Worm (Caenorhabditis elegans): ENCODE data around the gene ZK1307.2.

DNA sequence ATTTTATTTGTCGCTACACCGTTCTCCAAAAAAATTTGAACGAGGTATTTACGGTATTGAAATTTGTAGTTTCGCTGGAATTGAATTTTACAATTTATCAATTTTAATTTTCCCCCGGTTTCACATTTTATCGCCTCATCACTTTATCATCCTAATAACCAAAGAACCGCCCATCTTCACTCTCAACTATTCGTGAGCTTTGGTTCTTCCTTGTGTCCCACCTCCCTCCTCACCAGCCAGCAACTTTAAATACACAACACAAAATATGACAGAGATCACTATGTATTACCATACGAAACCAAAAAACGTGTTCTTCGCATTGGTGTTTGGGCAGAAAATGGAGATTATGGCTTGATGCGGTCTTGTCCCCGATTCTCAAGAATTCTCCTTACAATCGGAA lies 49.7 kb downstream of the ZK1307.2 start:
- TF ChIP-seq nhr-19 (GFP tag; conservative IDR thresholded peaks at IDR 0.05) (peak; percentile 71), nhr-28 (tag; optimal IDR thresholded peaks at IDR 0.05) (no peak), lir-3 (tag; optimal IDR thresholded peaks at IDR 0.05; ENCODE audit: poor library complexity) (no peak), mdl-1 (tag; optimal IDR thresholded peaks at IDR 0.05) (peak in 1 of 2 experiments; percentile 11), lin-13 (GFP tag; optimal IDR thresholded peaks at IDR 0.05) (no peak), unc-86 (tag; optimal IDR thresholded peaks at IDR 0.05) (no peak), unc-62 (GFP tag; optimal IDR thresholded peaks at IDR 0.05) (no peak), dpl-1 (GFP tag; optimal IDR thresholded peaks at IDR 0.05) (peak in 1 of 3 experiments; percentile 10), C34B4.2 (tag; optimal IDR thresholded peaks at IDR 0.05) (no peak)

All from whole organism, L1 larva.